Fruit fly (Drosophila melanogaster) whole organism, pupa: ENCODE results near the gene mirr.

Experiments used
- CG10348 ChIP-seq: fragments of 200-800 bp; sonication (Bioruptor generic); IDR thresholded peaks from 2 replicates; pipeline ENCODE4 v1.3.6; 2022; ENCODE audit warnings: missing biosample characterization, missing genetic modification characterization
- CG12605 ChIP-seq: fragments of 200-800 bp; sonication (Bioruptor generic); IDR thresholded peaks from 2 replicates; pipeline ENCODE4 v1.3.6; 2022; ENCODE audit warnings: missing biosample characterization, missing genetic modification characterization
- CG13204 ChIP-seq: fragments of 200-800 bp; sonication (Bioruptor generic); optimal IDR thresholded peaks from 2 replicates; lab custom pipeline; 2018; ENCODE audit warnings: missing biosample characterization, mild to moderate bottlenecking, missing genetic modification characterization, moderate library complexity
- CG14655 ChIP-seq: fragments of 200-800 bp; sonication (Bioruptor generic); optimal IDR thresholded peaks from 3 replicates; lab custom pipeline; 2017; ENCODE audit warnings: mild to moderate bottlenecking, missing biosample characterization, missing genetic modification reagents, missing genetic modification characterization
- CG15710 ChIP-seq: fragments of 200-800 bp; sonication (Bioruptor generic); optimal IDR thresholded peaks from 2 replicates; lab custom pipeline; 2018; ENCODE audit warnings: missing biosample characterization, mild to moderate bottlenecking, missing genetic modification characterization, moderate library complexity
- CG17806 ChIP-seq: fragments of 200-800 bp; sonication (Bioruptor generic); optimal IDR thresholded peaks from 2 replicates; lab custom pipeline; 2018; ENCODE audit warnings: missing biosample characterization, mild to moderate bottlenecking, missing genetic modification characterization, moderate library complexity
- CG32121 ChIP-seq: fragments of 200-800 bp; sonication (Bioruptor generic); IDR thresholded peaks from 2 replicates; pipeline ENCODE4 v1.3.6; 2022; ENCODE audit warnings: missing biosample characterization, missing genetic modification characterization
- CG34367 ChIP-seq: fragments of 200-800 bp; sonication (Bioruptor generic); optimal IDR thresholded peaks from 2 replicates; lab custom pipeline; 2018; ENCODE audit warnings: missing biosample characterization, mild to moderate bottlenecking, missing genetic modification characterization
- CG4496 ChIP-seq: fragments of 200-800 bp; sonication (Bioruptor generic); IDR thresholded peaks from 3 replicates; pipeline ENCODE4 v1.3.6; 2022; ENCODE audit warnings: missing biosample characterization, missing genetic modification characterization
- CG8159 ChIP-seq: fragments of 200-800 bp; sonication (Bioruptor generic); optimal IDR thresholded peaks from 3 replicates; lab custom pipeline; 2018; ENCODE audit warnings: missing biosample characterization, mild to moderate bottlenecking, missing genetic modification characterization, moderate library complexity
- CG8301 ChIP-seq: fragments of 200-800 bp; sonication (Bioruptor generic); optimal IDR thresholded peaks from 2 replicates; lab custom pipeline; 2018; ENCODE audit warnings: missing biosample characterization, mild to moderate bottlenecking, missing genetic modification characterization
- CG9948 ChIP-seq: fragments of 200-800 bp; sonication (Bioruptor generic); optimal IDR thresholded peaks from 2 replicates; lab custom pipeline; 2018; ENCODE audit warnings: missing biosample characterization, mild to moderate bottlenecking, missing genetic modification characterization, moderate library complexity
- D1 ChIP-seq: fragments of 200-800 bp; sonication (Bioruptor generic); optimal IDR thresholded peaks from 2 replicates; lab custom pipeline; 2018; ENCODE audit warnings: missing biosample characterization, mild to moderate bottlenecking, missing genetic modification characterization, moderate library complexity
- EcR ChIP-seq: fragments of 200-800 bp; sonication (Bioruptor generic); optimal IDR thresholded peaks from 3 replicates; lab custom pipeline; 2019; ENCODE audit warnings: missing biosample characterization, missing genetic modification characterization, mild to moderate bottlenecking, moderate library complexity, missing genetic modification reagents
- Ets98B ChIP-seq: fragments of 200-800 bp; sonication (Bioruptor generic); IDR thresholded peaks from 2 replicates; pipeline ENCODE4 v1.3.6; 2022; ENCODE audit warnings: missing biosample characterization, missing genetic modification characterization
- Pif1A ChIP-seq: fragments of 200-800 bp; sonication (Bioruptor generic); optimal IDR thresholded peaks from 3 replicates; lab custom pipeline; 2016; ENCODE audit warnings: missing biosample characterization, missing genetic modification characterization
- Pif1B ChIP-seq: fragments of 200-800 bp; sonication (Bioruptor generic); optimal IDR thresholded peaks from 3 replicates; lab custom pipeline; 2016; ENCODE audit warnings: missing biosample characterization, missing genetic modification characterization
- Snoo ChIP-seq: fragments of 200-800 bp; sonication (Bioruptor generic); optimal IDR thresholded peaks from 3 replicates; lab custom pipeline; 2017; ENCODE audit warnings: missing biosample characterization, mild to moderate bottlenecking, missing genetic modification characterization, inconsistent platforms
- fd96Ca ChIP-seq: fragments of 200-800 bp; sonication (Bioruptor generic); IDR thresholded peaks from 3 replicates; pipeline ENCODE4 v1.3.6; 2022; ENCODE audit warnings: missing biosample characterization, missing genetic modification characterization
- gl ChIP-seq: fragments of 200-800 bp; sonication (Bioruptor generic); optimal IDR thresholded peaks from 2 replicates; lab custom pipeline; 2018; ENCODE audit warnings: missing biosample characterization, mild to moderate bottlenecking, missing genetic modification characterization
- rn ChIP-seq: fragments of 200-800 bp; sonication (Bioruptor generic); IDR thresholded peaks from 2 replicates; pipeline ENCODE4 v1.3.6; 2022; ENCODE audit warnings: missing biosample characterization, missing genetic modification characterization

Gene mirr

dm6 chr3L:12703451-12704020, 10.1 kb downstream of the mirr start:
- TF ChIP-seq CG32121 (GFP tag; lab: Robert Waterston, UW) (no peak), CG9948 (tag; lab: Kevin White, UChicago) (peak; percentile 67), rn (GFP tag; lab: Robert Waterston, UW) (no peak), CG8159 (peak; percentile 81), EcR (GFP tag; lab: Kevin White, UChicago) (no peak), CG34367 (tag; lab: Kevin White, UChicago) (no peak), Snoo (tag; lab: Kevin White, UChicago) (peak; percentile 33), CG17806 (peak; percentile 52), Ets98B (no peak), fd96Ca (GFP tag; lab: Robert Waterston, UW) (no peak), CG12605 (GFP tag; lab: Robert Waterston, UW) (no peak), Pif1A (GFP tag; lab: Kevin White, UChicago) (peak; percentile 27), CG13204 (no peak), Pif1B (peak; percentile 27), CG15710 (tag; lab: Kevin White, UChicago) (peak; percentile 16), D1 (peak; percentile 58), CG14655 (GFP tag; lab: Kevin White, UChicago) (peak; percentile 50), CG8301 (tag; lab: Kevin White, UChicago) (peak; percentile 0), gl (tag; lab: Kevin White, UChicago) (no peak)
- TF ChIP-seq, all 21 proteins: peak for 10

dm6 chr3L:12704335-12704734, 10.9 kb downstream of the mirr start:
- TF ChIP-seq D1 (no peak), Snoo (tag; lab: Kevin White, UChicago) (no peak), CG8301 (tag; lab: Kevin White, UChicago) (no peak), CG10348 (GFP tag; lab: Robert Waterston, UW) (no peak), CG17806 (no peak), rn (GFP tag; lab: Robert Waterston, UW) (no peak), Pif1A (GFP tag; lab: Kevin White, UChicago) (no peak)

dm6 chr3L:12705377-12705776, 11.9 kb downstream of the mirr start:
- TF ChIP-seq CG12605 (GFP tag; lab: Robert Waterston, UW) (no peak), CG13204 (no peak), CG15710 (tag; lab: Kevin White, UChicago) (no peak), rn (GFP tag; lab: Robert Waterston, UW) (no peak), CG10348 (GFP tag; lab: Robert Waterston, UW) (no peak), CG8301 (tag; lab: Kevin White, UChicago) (no peak), CG32121 (GFP tag; lab: Robert Waterston, UW) (no peak), CG4496 (no peak), EcR (GFP tag; lab: Kevin White, UChicago) (no peak), gl (tag; lab: Kevin White, UChicago) (no peak), Pif1B (no peak), Ets98B (no peak), CG34367 (tag; lab: Kevin White, UChicago) (no peak), CG17806 (no peak), Snoo (tag; lab: Kevin White, UChicago) (no peak), fd96Ca (GFP tag; lab: Robert Waterston, UW) (no peak), CG14655 (GFP tag; lab: Kevin White, UChicago) (no peak), D1 (no peak), CG8159 (no peak)

- TF ChIP-seq CG32121 (GFP tag; lab: Robert Waterston, UW): no peak
- no peak for TF ChIP-seq fd96Ca (GFP tag; lab: Robert Waterston, UW)
- TF ChIP-seq CG17806: peak; percentile 67
- peak; percentile 41 for TF ChIP-seq CG8301 (tag; lab: Kevin White, UChicago)
- TF ChIP-seq CG14655 (GFP tag; lab: Kevin White, UChicago): peak; percentile 46
- TF ChIP-seq Pif1A (GFP tag; lab: Kevin White, UChicago): peak; percentile 43
- TF ChIP-seq CG8159: peak; percentile 74
- TF ChIP-seq CG34367 (tag; lab: Kevin White, UChicago): peak; percentile 6
- peak; percentile 59 for TF ChIP-seq CG9948 (tag; lab: Kevin White, UChicago)
- TF ChIP-seq Ets98B: no peak
- peak; percentile 41 for TF ChIP-seq CG15710 (tag; lab: Kevin White, UChicago)
These were observed 13.0 kb downstream of the mirr start for dm6 chr3L:12706456-12706855.

dm6 chr3L:12711418-12711817, 18.0 kb downstream of the mirr start:
- no peak for TF ChIP-seq CG34367 (tag; lab: Kevin White, UChicago)
- TF ChIP-seq fd96Ca (GFP tag; lab: Robert Waterston, UW): no peak
- TF ChIP-seq CG32121 (GFP tag; lab: Robert Waterston, UW): no peak
- TF ChIP-seq rn (GFP tag; lab: Robert Waterston, UW): no peak

dm6 chr3L:12714588-12715196, 21.3 kb downstream of the mirr start:
- TF ChIP-seq CG34367 (tag; lab: Kevin White, UChicago) (no peak), CG13204 (no peak), Pif1B (no peak), CG4496 (no peak), CG10348 (GFP tag; lab: Robert Waterston, UW) (no peak), CG17806 (no peak), Snoo (tag; lab: Kevin White, UChicago) (no peak), gl (tag; lab: Kevin White, UChicago) (no peak), CG14655 (GFP tag; lab: Kevin White, UChicago) (no peak), CG15710 (tag; lab: Kevin White, UChicago) (no peak), CG8159 (no peak), CG32121 (GFP tag; lab: Robert Waterston, UW) (no peak), Pif1A (GFP tag; lab: Kevin White, UChicago) (no peak), D1 (no peak), EcR (GFP tag; lab: Kevin White, UChicago) (no peak), CG12605 (GFP tag; lab: Robert Waterston, UW) (no peak)
